Worm (Caenorhabditis elegans) whole organism, L4/young adult: Measurements from ENCODE around the gene aqp-4.

Source experiments
- W03F9.2 ChIP-seq: fragments of 150-350 bp; optimal IDR thresholded peaks from 2 replicates; lab custom pipeline; 2014; ENCODE audit warnings: missing biosample characterization, missing genetic modification characterization
- dao-5 ChIP-seq: sonication (generic microtip); optimal IDR thresholded peaks from 2 replicates; lab custom pipeline; 2016; ENCODE audit warnings: missing genotype, missing genetic modification characterization, moderate library complexity, missing compliant biosample characterization
- him-1 ChIP-seq: sonication (generic microtip); optimal IDR thresholded peaks from 2 replicates; lab custom pipeline; 2016; ENCODE audit warnings: missing genotype, missing genetic modification reagents, missing genetic modification characterization, missing compliant biosample characterization

DNA sequence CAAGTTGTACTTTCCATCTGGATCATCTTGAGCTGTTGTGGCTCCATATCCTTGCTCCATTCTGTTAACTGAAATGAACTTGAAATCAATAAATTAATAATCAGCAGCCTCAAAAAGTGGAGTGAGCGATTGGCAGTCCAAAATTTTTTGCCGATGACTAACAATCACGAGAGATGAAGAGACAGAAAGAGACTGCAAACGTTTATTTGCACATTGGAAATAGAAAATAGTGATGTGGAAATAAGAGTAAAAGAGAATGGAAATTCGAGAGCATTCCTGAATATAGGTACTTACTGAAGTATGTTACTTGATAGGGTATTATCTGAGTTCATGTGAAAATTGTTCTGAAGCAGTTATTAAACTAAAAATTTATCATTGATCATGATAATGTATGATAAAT, 27.6 kb upstream of the aqp-4 start, which contains the start of gene tag-120:
- TF ChIP-seq him-1 (no peak), dao-5 (tag; lab: Kevin White, UChicago) (no peak), W03F9.2 (tag; lab: Kevin White, UChicago) (no peak)
